Worm (Caenorhabditis elegans) whole organism, L4/young adult: ENCODE measurements around the gene marc-5.
"Not testable (repeated sequence)": the region's sequence is repeated elsewhere in the genome, so short reads cannot be mapped to it uniquely, and the experiment has no call there.

ENCODE experiments used
- W03F9.2 ChIP-seq: fragments of 150-350 bp; optimal IDR thresholded peaks from 2 replicates; lab custom pipeline; 2014; ENCODE audit warnings: missing biosample characterization, missing genetic modification characterization
- dao-5 ChIP-seq: sonication (generic microtip); optimal IDR thresholded peaks from 2 replicates; lab custom pipeline; 2016; ENCODE audit warnings: missing genotype, missing genetic modification characterization, moderate library complexity, missing compliant biosample characterization
- him-1 ChIP-seq: sonication (generic microtip); optimal IDR thresholded peaks from 2 replicates; lab custom pipeline; 2016; ENCODE audit warnings: missing genotype, missing genetic modification reagents, missing genetic modification characterization, missing compliant biosample characterization

Gene marc-5

ce11 chrII:12328994-12329393, 50.3 kb downstream of the marc-5 start, which contains the start of gene sre-55:
sre-55 (plus strand) TSS chrII:12329294.
- TF ChIP-seq W03F9.2 (tag; lab: Kevin White, UChicago) (no peak), him-1 (tag; lab: Kevin White, UChicago) (no peak), dao-5 (no peak)

ce11 chrII:12324159-12324558, 55.2 kb downstream of the marc-5 start, which contains the start of gene sre-56:
sre-56 (plus strand) TSS chrII:12324459.
- TF ChIP-seq him-1 (tag; lab: Kevin White, UChicago) = no peak
- TF ChIP-seq dao-5 = no peak
- no peak for TF ChIP-seq W03F9.2 (tag; lab: Kevin White, UChicago)

ce11 chrII:12323305-12323704, 56.0 kb downstream of the marc-5 start, which contains the start of gene sre-53:
sre-53 (minus strand) TSS chrII:12323405.
- TF ChIP-seq W03F9.2 (tag; lab: Kevin White, UChicago) (no peak), dao-5 (no peak), him-1 (tag; lab: Kevin White, UChicago) (no peak)

- TF ChIP-seq him-1 (tag; lab: Kevin White, UChicago); W03F9.2 (tag; lab: Kevin White, UChicago); dao-5: not testable (repeated sequence)
These were observed 60.8 kb downstream of the marc-5 start, which contains the start of gene sre-49 for ce11 chrII:12318541-12318940. sre-49 (plus strand) TSS chrII:12318841.

- TF ChIP-seq dao-5 = no peak
- no peak for TF ChIP-seq W03F9.2 (tag; lab: Kevin White, UChicago)
- TF ChIP-seq him-1 (tag; lab: Kevin White, UChicago) = no peak
These were observed 67.8 kb downstream of the marc-5 start, which contains the start of gene sre-51 for ce11 chrII:12311560-12311959. sre-51 (plus strand) TSS chrII:12311860.

ce11 chrII:12309614-12310013, 69.7 kb downstream of the marc-5 start, which contains the start of gene C50E10.2:
C50E10.2 (minus strand) TSS chrII:12309714.
- TF ChIP-seq W03F9.2 (tag; lab: Kevin White, UChicago) = no peak
- no peak for TF ChIP-seq him-1 (tag; lab: Kevin White, UChicago)
- no peak for TF ChIP-seq dao-5
